Fruit fly (Drosophila melanogaster): ENCODE measurements around the gene Grx3.

The Grx3 gene

dm6 chr2L:13414525-13415481 is 48.6 kb downstream of the Grx3 start, which contains the start of the genes CG16956, CG42784 and CG43850 (continued):
- TF ChIP-seq Ravus (GFP tag; IDR thresholded peaks at IDR 0.05) (no peak), CG11504 (tag; optimal IDR thresholded peaks at IDR 0.05) (peak; percentile 57), onecut (GFP tag; IDR thresholded peaks at IDR 0.05) (peak; percentile 59), CG7987 (GFP tag; optimal IDR thresholded peaks at IDR 0.05) (peak; percentile 86), sim (GFP tag; IDR thresholded peaks at IDR 0.05) (0 out of 2 replicates have a peak, but pooled peaks have one; percentile 25), pzg (GFP tag; optimal IDR thresholded peaks at IDR 0.05) (peak; percentile 19), CG1233 (GFP tag; optimal IDR thresholded peaks at IDR 0.05) (peak; percentile 69), sqz (GFP tag; optimal IDR thresholded peaks at IDR 0.05) (peak; percentile 26), CG30431 (GFP tag; optimal IDR thresholded peaks at IDR 0.05) (no peak), CG13287 (GFP tag; IDR thresholded peaks at IDR 0.05; ENCODE audit: partially characterized antibody) (peak; percentile 23), crp (GFP tag; optimal IDR thresholded peaks at IDR 0.05) (peak in 1 of 2 experiments; percentile 42), seq (GFP tag; IDR thresholded peaks at IDR 0.05) (peak; percentile 53; the same call in 1 of the 2 replicates), so (GFP tag; IDR thresholded peaks at IDR 0.05) (0 out of 3 replicates have a peak, but pooled peaks have one; percentile 60), HHEX (GFP tag; optimal IDR thresholded peaks at IDR 0.05) (peak; percentile 78), otp (GFP tag; IDR thresholded peaks at IDR 0.05) (no peak), Dp (GFP tag; optimal IDR thresholded peaks at IDR 0.05) (no peak), Hr51 (GFP tag; optimal IDR thresholded peaks at IDR 0.05) (peak in 1 of 2 experiments; percentile 69), CG9437 (GFP tag; optimal IDR thresholded peaks at IDR 0.05) (peak; percentile 30), CG17568 (GFP tag; optimal IDR thresholded peaks at IDR 0.05) (peak; percentile 87), Fer3 (tag; optimal IDR thresholded peaks at IDR 0.05) (peak; percentile 75), CG11723 (GFP tag; optimal IDR thresholded peaks at IDR 0.05) (peak; percentile 42), ken (GFP tag; IDR thresholded peaks at IDR 0.05) (no peak), CG43689 (GFP tag; IDR thresholded peaks at IDR 0.05) (peak; percentile 46; the same call in 1 of the 2 replicates), Nf-YC (tag; optimal IDR thresholded peaks at IDR 0.05) (peak; percentile 49), ase (GFP tag; IDR thresholded peaks at IDR 0.05) (0 out of 3 replicates have a peak, but pooled peaks have one; percentile 7), sob (GFP tag; IDR thresholded peaks at IDR 0.05) (0 out of 2 replicates have a peak, but pooled peaks have one; percentile 45), CG18599 (GFP tag; optimal IDR thresholded peaks at IDR 0.05) (peak; percentile 88), sens (GFP tag) (peak; percentile 82), dpn (GFP tag; optimal IDR thresholded peaks at IDR 0.05) (peak in 1 of 2 experiments; percentile 1), CG6813 (GFP tag; optimal IDR thresholded peaks at IDR 0.05) (peak; percentile 85), CG10543 (GFP tag; optimal IDR thresholded peaks at IDR 0.05) (peak; percentile 83), Fer2 (tag; optimal IDR thresholded peaks at IDR 0.05) (peak; percentile 46), sens-2 (GFP tag; IDR thresholded peaks at IDR 0.05) (peak; percentile 20; the same call in 1 of the 2 replicates), CG7839 (tag; optimal IDR thresholded peaks at IDR 0.05) (peak; percentile 56), fd3F (GFP tag; optimal IDR thresholded peaks at IDR 0.05) (peak; percentile 59), CG13296 (GFP tag; optimal IDR thresholded peaks at IDR 0.05) (peak; percentile 90), fd64A (GFP tag; optimal IDR thresholded peaks at IDR 0.05) (peak; percentile 17), MESR4 (GFP tag; optimal IDR thresholded peaks at IDR 0.05) (peak; percentile 11), eyg (GFP tag; optimal IDR thresholded peaks at IDR 0.05) (no peak), CG13624 (GFP tag; optimal IDR thresholded peaks at IDR 0.05) (peak; percentile 50), bigmax (GFP tag; optimal IDR thresholded peaks at IDR 0.05) (peak; percentile 57), CG34224 (GFP tag; IDR thresholded peaks at IDR 0.05; ENCODE audit: partially characterized antibody) (0 out of 3 replicates have a peak, but pooled peaks have one; percentile 29), B-H2 (GFP tag; optimal IDR thresholded peaks at IDR 0.05) (peak; percentile 85), Ets65A (GFP tag) (peak; percentile 51), Vsx1 (GFP tag; optimal IDR thresholded peaks at IDR 0.05) (peak; percentile 65), CG12104 (GFP tag; optimal IDR thresholded peaks at IDR 0.05) (peak; percentile 30)
